Fruit fly (Drosophila melanogaster): ENCODE results near the gene CG42834.

Gene CG42834

dm6 chr3R:17401289-17401752 lies 17.2 kb upstream of the CG42834 start (continued):
- TF ChIP-seq CG4404 (GFP tag; IDR thresholded peaks at IDR 0.05) (no peak), pum (GFP tag; optimal IDR thresholded peaks at IDR 0.05) (peak; percentile 52), Side (GFP tag; optimal IDR thresholded peaks at IDR 0.05) (no peak), CG10654 (GFP tag; optimal IDR thresholded peaks at IDR 0.05) (no peak), BtbVII (GFP tag; optimal IDR thresholded peaks at IDR 0.05) (peak; percentile 3), tin (GFP tag; optimal IDR thresholded peaks at IDR 0.05) (no peak), unpg (GFP tag; optimal IDR thresholded peaks at IDR 0.05) (peak; percentile 49), nom (GFP tag; optimal IDR thresholded peaks at IDR 0.05) (no peak), hbn (GFP tag; IDR thresholded peaks at IDR 0.05; ENCODE audit: partially characterized antibody) (peak; percentile 72; the same call in 1 of the 2 replicates), CG15073 (GFP tag; optimal IDR thresholded peaks at IDR 0.05) (no peak), CG2202 (tag; optimal IDR thresholded peaks at IDR 0.05) (no peak), CG13296 (GFP tag; optimal IDR thresholded peaks at IDR 0.05) (peak; percentile 14), CG32767 (GFP tag; IDR thresholded peaks at IDR 0.05) (peak; percentile 23; the same call in 1 of the 2 replicates), zfh2 (GFP tag; optimal IDR thresholded peaks at IDR 0.05) (peak; percentile 66), pan (optimal IDR thresholded peaks at IDR 0.05) (no peak), pan (GFP tag; optimal IDR thresholded peaks at IDR 0.05 in 1 of 2, IDR thresholded peaks at IDR 0.05 in 1 of 2) (peak in 1 of 2 experiments; percentile 58), pfk (GFP tag; optimal IDR thresholded peaks at IDR 0.05) (no peak), CG16815 (GFP tag; optimal IDR thresholded peaks at IDR 0.05) (no peak), ash1 (GFP tag; optimal IDR thresholded peaks at IDR 0.05) (no peak), Hey (tag; optimal IDR thresholded peaks at IDR 0.05) (no peak), onecut (GFP tag; IDR thresholded peaks at IDR 0.05) (no peak), CG12942 (GFP tag; optimal IDR thresholded peaks at IDR 0.05) (peak; percentile 57), Hand (GFP tag; optimal IDR thresholded peaks at IDR 0.05) (no peak), CG13123 (GFP tag; optimal IDR thresholded peaks at IDR 0.05) (no peak), phol (tag; optimal IDR thresholded peaks at IDR 0.05) (peak; percentile 34), bbx (GFP tag; IDR thresholded peaks at IDR 0.05; ENCODE audit: partially characterized antibody) (peak; percentile 82), ap (GFP tag; IDR thresholded peaks at IDR 0.05) (no peak), CG17912 (GFP tag; optimal IDR thresholded peaks at IDR 0.05) (no peak), Dbx (GFP tag; IDR thresholded peaks at IDR 0.05) (peak; percentile 68; the same call in 2 of the 3 replicates), CG7271 (tag; optimal IDR thresholded peaks at IDR 0.05) (no peak), CG12659 (GFP tag; optimal IDR thresholded peaks at IDR 0.05) (peak; percentile 72), ato (GFP tag; IDR thresholded peaks at IDR 0.05; ENCODE audit: partially characterized antibody) (peak; percentile 81), CG6175 (GFP tag; IDR thresholded peaks at IDR 0.05) (no peak), amos (GFP tag; IDR thresholded peaks at IDR 0.05; ENCODE audit: partially characterized antibody) (peak; percentile 89), Dad (GFP tag; optimal IDR thresholded peaks at IDR 0.05) (no peak), Rx (GFP tag; IDR thresholded peaks at IDR 0.05) (no peak), Meics (GFP tag; optimal IDR thresholded peaks at IDR 0.05) (peak; percentile 33), CG6654 (GFP tag; optimal IDR thresholded peaks at IDR 0.05) (no peak), gcm2 (GFP tag; optimal IDR thresholded peaks at IDR 0.05) (no peak), vvl (GFP tag; IDR thresholded peaks at IDR 0.05) (peak; percentile 80), tap (tag; optimal IDR thresholded peaks at IDR 0.05) (no peak), CG17186 (GFP tag; optimal IDR thresholded peaks at IDR 0.05) (peak; percentile 21), B-H1 (GFP tag; IDR thresholded peaks at IDR 0.05) (peak; percentile 44), CG4328 (GFP tag; optimal IDR thresholded peaks at IDR 0.05) (no peak), Dll (GFP tag; IDR thresholded peaks at IDR 0.05; ENCODE audit: partially characterized antibody) (peak; percentile 84), CG7928 (GFP tag; optimal IDR thresholded peaks at IDR 0.05) (no peak), ems (GFP tag; optimal IDR thresholded peaks at IDR 0.05) (no peak), en (GFP tag; optimal IDR thresholded peaks at IDR 0.05) (no peak), klu (GFP tag; IDR thresholded peaks at IDR 0.05) (no peak), CG11723 (GFP tag; optimal IDR thresholded peaks at IDR 0.05) (no peak), CG7839 (tag; optimal IDR thresholded peaks at IDR 0.05) (peak; percentile 62)
